Fruit fly (Drosophila melanogaster): Measurements from ENCODE around the gene obst-H.

Gene obst-H

dm6 chr3L:15523806-15524346 is 5.2 kb downstream of the obst-H start, which contains the start of gene CG7945 (continued):
- TF ChIP-seq CG33213 (GFP tag; optimal IDR thresholded peaks at IDR 0.05) (no peak), yki (optimal IDR thresholded peaks at IDR 0.05) (no peak), Opbp (GFP tag; IDR thresholded peaks at IDR 0.05; ENCODE audit: partially characterized antibody) (peak; percentile 71; the same call in 2 of the 3 replicates), Hr51 (GFP tag; optimal IDR thresholded peaks at IDR 0.05) (no peak), sug (tag; optimal IDR thresholded peaks at IDR 0.05) (peak; percentile 38), Jarid2 (GFP tag; optimal IDR thresholded peaks at IDR 0.05) (no peak), CG16815 (GFP tag; optimal IDR thresholded peaks at IDR 0.05) (no peak), CG8924 (tag; optimal IDR thresholded peaks at IDR 0.05) (peak; percentile 35), CG10543 (GFP tag; optimal IDR thresholded peaks at IDR 0.05) (no peak), jigr1 (GFP tag; IDR thresholded peaks at IDR 0.05) (no peak), az2 (GFP tag; optimal IDR thresholded peaks at IDR 0.05) (no peak), Ets65A (GFP tag) (no peak), Sry-β (GFP tag; optimal IDR thresholded peaks at IDR 0.05) (no peak), E2f2 (GFP tag; IDR thresholded peaks at IDR 0.05) (peak; percentile 99), crp (GFP tag; optimal IDR thresholded peaks at IDR 0.05) (peak in 1 of 2 experiments; percentile 25), CG10431 (GFP tag; optimal IDR thresholded peaks at IDR 0.05) (no peak), dan (GFP tag; IDR thresholded peaks at IDR 0.05) (no peak), CG7745 (tag; optimal IDR thresholded peaks at IDR 0.05) (no peak), her (GFP tag; optimal IDR thresholded peaks at IDR 0.05) (no peak), cg (GFP tag; optimal IDR thresholded peaks at IDR 0.05) (no peak), Neu2 (GFP tag; optimal IDR thresholded peaks at IDR 0.05; ENCODE audit: borderline replicate concordance) (no peak), CG34376 (GFP tag; optimal IDR thresholded peaks at IDR 0.05) (no peak), CG10462 (GFP tag; optimal IDR thresholded peaks at IDR 0.05) (no peak), CG3163 (GFP tag; optimal IDR thresholded peaks at IDR 0.05) (no peak), stwl (tag; optimal IDR thresholded peaks at IDR 0.05) (peak; percentile 87), Tbp (GFP tag; optimal IDR thresholded peaks at IDR 0.05) (no peak), CG7987 (GFP tag; optimal IDR thresholded peaks at IDR 0.05) (peak; percentile 23), CG16813 (GFP tag; IDR thresholded peaks at IDR 0.05; ENCODE audit: partially characterized antibody) (peak; percentile 59; the same call in 2 of the 3 replicates), slbo (GFP tag; IDR thresholded peaks at IDR 0.05) (no peak), CoRest (tag; optimal IDR thresholded peaks at IDR 0.05) (peak; percentile 10), CG8281 (tag; optimal IDR thresholded peaks at IDR 0.05) (no peak), Dll (GFP tag; IDR thresholded peaks at IDR 0.05; ENCODE audit: partially characterized antibody) (peak; percentile 68; the same call in 3 of the 4 replicates), en (GFP tag; optimal IDR thresholded peaks at IDR 0.05) (no peak), Dp (GFP tag; optimal IDR thresholded peaks at IDR 0.05) (peak; percentile 98), salm (tag; optimal IDR thresholded peaks at IDR 0.05) (no peak), D (optimal IDR thresholded peaks at IDR 0.05) (no peak), D (GFP tag; optimal IDR thresholded peaks at IDR 0.05) (no peak), dm (GFP tag; optimal IDR thresholded peaks at IDR 0.05) (no peak), Rx (GFP tag; IDR thresholded peaks at IDR 0.05) (no peak), zfh2 (GFP tag; optimal IDR thresholded peaks at IDR 0.05) (no peak), MBD-R2 (GFP tag; IDR thresholded peaks at IDR 0.05) (peak; percentile 67), CG8290 (GFP tag; optimal IDR thresholded peaks at IDR 0.05) (no peak), CG8290 (tag; optimal IDR thresholded peaks at IDR 0.05) (peak in 1 of 2 experiments; percentile 23), Fer1 (GFP tag; optimal IDR thresholded peaks at IDR 0.05) (peak; percentile 11), H2.0 (GFP tag; IDR thresholded peaks at IDR 0.05) (no peak), CG1792 (GFP tag; optimal IDR thresholded peaks at IDR 0.05) (no peak), D19A (tag; optimal IDR thresholded peaks at IDR 0.05) (no peak), CG13296 (GFP tag; optimal IDR thresholded peaks at IDR 0.05) (no peak), gfzf (GFP tag; optimal IDR thresholded peaks at IDR 0.05) (peak; percentile 84), MESR4 (GFP tag; optimal IDR thresholded peaks at IDR 0.05) (peak; percentile 69), Stat92E (GFP tag; optimal IDR thresholded peaks at IDR 0.05) (peak in 1 of 3 experiments; percentile 49)

Data from whole organism, embryonic.